Fruit fly (Drosophila melanogaster) whole organism, adult: ENCODE data around the gene CG3942.

Experiments used
- CG11617 ChIP-seq: fragments of 200-800 bp; sonication (Bioruptor generic); optimal IDR thresholded peaks from 2 replicates; lab custom pipeline; 2017; ENCODE audit warnings: mild to moderate bottlenecking, missing biosample characterization, missing genetic modification reagents, missing genetic modification characterization
- CG12768 ChIP-seq: fragments of 200-800 bp; sonication (Bioruptor generic); optimal IDR thresholded peaks from 2 replicates; lab custom pipeline; 2017; ENCODE audit warnings: missing biosample characterization, missing genetic modification characterization, mild to moderate bottlenecking, moderate library complexity, missing genetic modification reagents
- CG14711 ChIP-seq: fragments of 200-800 bp; sonication (Bioruptor generic); optimal IDR thresholded peaks from 2 replicates; lab custom pipeline; 2018; ENCODE audit warnings: missing biosample characterization, mild to moderate bottlenecking, missing genetic modification characterization, moderate library complexity
- CG7101 ChIP-seq: fragments of 200-800 bp; sonication (Bioruptor generic); optimal IDR thresholded peaks from 2 replicates; lab custom pipeline; 2018; ENCODE audit warnings: missing biosample characterization, mild to moderate bottlenecking, missing genetic modification characterization, moderate library complexity
- Crg-1 ChIP-seq: fragments of 200-800 bp; sonication (Bioruptor generic); optimal IDR thresholded peaks from 2 replicates; lab custom pipeline; 2016; ENCODE audit warnings: missing biosample characterization, missing genetic modification characterization
- Hr96 ChIP-seq: fragments of 200-800 bp; sonication (Bioruptor generic); optimal IDR thresholded peaks from 2 replicates; lab custom pipeline; 2016; ENCODE audit warnings: missing biosample characterization, missing genetic modification characterization
- cnc ChIP-seq, 2 experiments: fragments of >200 bp; optimal IDR thresholded peaks; 2 replicates each; lab custom pipeline; 2017
- kay ChIP-seq: fragments of 200-800 bp; sonication (Bioruptor generic); peaks from one replicate; lab custom pipeline; 2016; ENCODE audit warnings: missing biosample characterization, missing genetic modification characterization, borderline replicate concordance
- pad ChIP-seq: fragments of 200-800 bp; sonication (Bioruptor generic); optimal IDR thresholded peaks from 3 replicates; lab custom pipeline; 2017; ENCODE audit warnings: missing biosample characterization, missing genetic modification characterization, mild to moderate bottlenecking, moderate library complexity, missing genetic modification reagents
- tj ChIP-seq: fragments of 200-800 bp; sonication (Bioruptor generic); optimal IDR thresholded peaks from 3 replicates; lab custom pipeline; 2017; ENCODE audit warnings: missing biosample characterization, mild to moderate bottlenecking, missing genetic modification characterization, moderate library complexity

DNA sequence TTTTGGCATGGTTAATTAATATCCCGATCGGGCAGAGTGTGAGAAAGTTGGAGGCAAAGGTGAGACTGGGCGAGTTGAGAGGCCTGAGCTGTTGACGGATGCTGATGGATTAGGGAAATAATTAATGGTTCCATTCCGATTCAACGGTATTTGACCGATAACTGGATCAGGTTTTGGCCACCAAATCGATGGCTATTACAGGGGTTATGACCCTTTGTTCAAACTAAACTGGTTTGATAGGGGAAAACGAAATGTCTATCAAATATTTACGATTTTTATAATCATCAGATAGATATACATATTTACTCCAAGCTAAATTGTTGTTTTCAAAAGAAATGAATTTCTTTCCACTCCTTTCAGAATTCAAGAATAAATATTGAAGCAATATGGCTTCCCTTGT lies 4.5 kb downstream of the CG3942 start, which contains the start of the genes CG44037 and svp:
- no peak for TF ChIP-seq Hr96 (GFP tag; lab: Kevin White, UChicago)
- no peak for TF ChIP-seq CG12768
- no peak for TF ChIP-seq tj
- TF ChIP-seq CG11617 (GFP tag; lab: Kevin White, UChicago), result no peak
- TF ChIP-seq CG14711, result no peak
- TF ChIP-seq cnc (optimal IDR thresholded peaks at IDR 0.05; lab: Kevin White, UChicago), result no peak
- no peak for TF ChIP-seq pad
- TF ChIP-seq Crg-1 (GFP tag; lab: Kevin White, UChicago), result no peak
- TF ChIP-seq CG7101 (tag; lab: Kevin White, UChicago), result no peak
- no peak for TF ChIP-seq kay (GFP tag; lab: Kevin White, UChicago)
